Worm (Caenorhabditis elegans) whole organism, late embryonic: ENCODE data around the gene serp-1.1.
A peak's percentile ranks its signal among the peaks of the same experiment; 100 is the strongest.

Source experiments
- C08G9.2 ChIP-seq: sonication (generic microtip); optimal IDR thresholded peaks from 2 replicates; lab custom pipeline; 2016; ENCODE audit warnings: mild to moderate bottlenecking, missing genetic modification characterization, moderate library complexity, missing compliant biosample characterization
- F13H6.1 ChIP-seq: sonication (generic microtip); optimal IDR thresholded peaks from 2 replicates; lab custom pipeline; 2016; ENCODE audit warnings: missing genetic modification characterization, missing compliant biosample characterization
- K02D7.2 ChIP-seq: sonication (generic microtip); optimal IDR thresholded peaks from 2 replicates; lab custom pipeline; 2017; ENCODE audit warnings: mild to moderate bottlenecking, missing genetic modification characterization, missing compliant biosample characterization
- T23F11.4 ChIP-seq: fragments of 200-800 bp; sonication (Bioruptor generic); optimal IDR thresholded peaks from 2 replicates; lab custom pipeline; 2018; ENCODE audit warnings: mild to moderate bottlenecking, missing genetic modification characterization, missing compliant biosample characterization
- Y22D7AL.16 ChIP-seq: sonication (generic microtip); optimal IDR thresholded peaks from 2 replicates; lab custom pipeline; 2016; ENCODE audit warnings: missing genetic modification characterization, missing compliant biosample characterization
- ahr-1 ChIP-seq: sonication (generic microtip); optimal IDR thresholded peaks from 2 replicates; lab custom pipeline; 2016; ENCODE audit warnings: missing genetic modification characterization, missing compliant biosample characterization
- ceh-14 ChIP-seq: sonication (generic microtip); optimal IDR thresholded peaks from 2 replicates; lab custom pipeline; 2016; ENCODE audit warnings: missing genotype, missing genetic modification characterization, missing compliant biosample characterization
- ceh-19 ChIP-seq: fragments of 200-800 bp; sonication (Bioruptor generic); optimal IDR thresholded peaks from 2 replicates; lab custom pipeline; 2018; ENCODE audit warnings: mild to moderate bottlenecking, missing genetic modification characterization, missing compliant biosample characterization
- ceh-2 ChIP-seq: sonication (generic microtip); optimal IDR thresholded peaks from 2 replicates; lab custom pipeline; 2016; ENCODE audit warnings: missing genotype, missing genetic modification characterization, missing compliant biosample characterization
- ceh-22 ChIP-seq: sonication (generic microtip); optimal IDR thresholded peaks from 2 replicates; lab custom pipeline; 2017; ENCODE audit warnings: missing biosample characterization, missing genetic modification characterization
- ceh-24 ChIP-seq: sonication (generic microtip); optimal IDR thresholded peaks from 2 replicates; lab custom pipeline; 2016; ENCODE audit warnings: mild to moderate bottlenecking, missing genetic modification characterization, missing compliant biosample characterization
- ceh-31 ChIP-seq: sonication (generic microtip); optimal IDR thresholded peaks from 2 replicates; lab custom pipeline; 2016; ENCODE audit warnings: missing genetic modification characterization, missing compliant biosample characterization
- ceh-34 ChIP-seq: sonication (generic microtip); optimal IDR thresholded peaks from 2 replicates; lab custom pipeline; 2016; ENCODE audit warnings: mild to moderate bottlenecking, missing genetic modification characterization, missing compliant biosample characterization
- ceh-6 ChIP-seq: fragments of 200-800 bp; sonication (Bioruptor generic); optimal IDR thresholded peaks from 2 replicates; lab custom pipeline; 2018; ENCODE audit warnings: mild to moderate bottlenecking, missing genetic modification characterization, missing compliant biosample characterization
- dmd-4 ChIP-seq: sonication (generic microtip); optimal IDR thresholded peaks from 2 replicates; lab custom pipeline; 2016; ENCODE audit warnings: borderline replicate concordance, missing genetic modification characterization, missing compliant biosample characterization
- elt-2 ChIP-seq: sonication (generic microtip); optimal IDR thresholded peaks from 2 replicates; lab custom pipeline; 2016; ENCODE audit warnings: missing genetic modification reagents, missing genetic modification characterization, missing compliant biosample characterization
- elt-4 ChIP-seq: sonication (generic microtip); optimal IDR thresholded peaks from 2 replicates; lab custom pipeline; 2016; ENCODE audit warnings: missing genetic modification characterization, missing compliant biosample characterization
- ets-4 ChIP-seq: sonication (generic microtip); optimal IDR thresholded peaks from 2 replicates; lab custom pipeline; 2016; ENCODE audit warnings: missing genetic modification characterization, missing compliant biosample characterization
- eyg-1 ChIP-seq: sonication (generic microtip); optimal IDR thresholded peaks from 2 replicates; lab custom pipeline; 2016; ENCODE audit warnings: missing genotype, missing genetic modification characterization, missing compliant biosample characterization
- fkh-10 ChIP-seq: fragments of 150-350 bp; optimal IDR thresholded peaks from 2 replicates; lab custom pipeline; 2014; ENCODE audit warnings: missing biosample characterization, missing genetic modification reagents, missing genetic modification characterization
- gmeb-2 ChIP-seq: sonication (generic microtip); optimal IDR thresholded peaks from 2 replicates; lab custom pipeline; 2016; ENCODE audit warnings: missing genetic modification characterization, inconsistent platforms, missing compliant biosample characterization
- hlh-30 ChIP-seq: sonication (generic microtip); optimal IDR thresholded peaks from 2 replicates; lab custom pipeline; 2017; ENCODE audit warnings: antibody characterized with exemption, missing genetic modification characterization, missing compliant biosample characterization; ENCODE audit not compliant: insufficient read depth
- hlh-8 ChIP-seq: sonication (generic microtip); optimal IDR thresholded peaks from 2 replicates; lab custom pipeline; 2016; ENCODE audit warnings: missing genotype, missing genetic modification characterization, missing compliant biosample characterization
- lin-11 ChIP-seq: fragments of 200-800 bp; sonication (Bioruptor generic); optimal IDR thresholded peaks from 2 replicates; lab custom pipeline; 2018; ENCODE audit warnings: mild to moderate bottlenecking, missing genetic modification characterization, missing compliant biosample characterization
- madf-2 ChIP-seq: sonication (generic microtip); optimal IDR thresholded peaks from 2 replicates; lab custom pipeline; 2017; ENCODE audit warnings: missing genetic modification characterization, missing compliant biosample characterization
- nfya-1 ChIP-seq: sonication (generic microtip); optimal IDR thresholded peaks from 2 replicates; lab custom pipeline; 2017; ENCODE audit warnings: missing genetic modification characterization, mild to moderate bottlenecking, missing compliant biosample characterization, antibody characterized with exemption, moderate library complexity
- nhr-11 ChIP-seq: fragments of 150-350 bp; optimal IDR thresholded peaks from 2 replicates; lab custom pipeline; 2014; ENCODE audit warnings: missing biosample characterization, missing genetic modification characterization
- nhr-232 ChIP-seq: sonication (generic microtip); optimal IDR thresholded peaks from 2 replicates; lab custom pipeline; 2016; ENCODE audit warnings: missing genetic modification characterization, missing compliant biosample characterization
- odd-2 ChIP-seq: sonication (generic microtip); optimal IDR thresholded peaks from 2 replicates; lab custom pipeline; 2017; ENCODE audit warnings: antibody characterized with exemption, mild to moderate bottlenecking, missing genetic modification characterization, missing compliant biosample characterization
- pat-9 ChIP-seq: fragments of 200-800 bp; sonication (Bioruptor generic); optimal IDR thresholded peaks from 2 replicates; lab custom pipeline; 2018; ENCODE audit warnings: mild to moderate bottlenecking, missing genetic modification characterization, moderate library complexity, missing compliant biosample characterization
- pax-1 ChIP-seq: fragments of 150-350 bp; optimal IDR thresholded peaks from 2 replicates; lab custom pipeline; 2014; ENCODE audit warnings: missing biosample characterization, missing genetic modification characterization
- pha-2 ChIP-seq: sonication (generic microtip); optimal IDR thresholded peaks from 2 replicates; lab custom pipeline; 2017; ENCODE audit warnings: mild to moderate bottlenecking, missing genetic modification characterization, missing compliant biosample characterization
- pha-4 ChIP-seq: fragments of 150-350 bp; optimal IDR thresholded peaks from 2 replicates; lab custom pipeline; 2018; ENCODE audit warnings: missing biosample characterization, missing genetic modification reagents, missing genetic modification characterization
- pqm-1 ChIP-seq: sonication (generic microtip); optimal IDR thresholded peaks from 2 replicates; lab custom pipeline; 2016; ENCODE audit warnings: missing genetic modification characterization, missing compliant biosample characterization
- pros-1 ChIP-seq: fragments of 150-350 bp; optimal IDR thresholded peaks from 2 replicates; lab custom pipeline; 2014; ENCODE audit warnings: missing biosample characterization, missing genetic modification reagents, missing genetic modification characterization
- ref-2 ChIP-seq: sonication (generic microtip); optimal IDR thresholded peaks from 2 replicates; lab custom pipeline; 2016; ENCODE audit warnings: missing genetic modification characterization, missing compliant biosample characterization
- sdc-2 ChIP-seq: sonication (generic microtip); optimal IDR thresholded peaks from 2 replicates; lab custom pipeline; 2016; ENCODE audit warnings: missing genotype, missing genetic modification characterization, missing compliant biosample characterization
- sox-2 ChIP-seq: fragments of 200-800 bp; sonication (Bioruptor generic); IDR thresholded peaks from 2 replicates; pipeline ENCODE4 v1.3.6; 2022; ENCODE audit warnings: missing genetic modification reagents, missing genetic modification characterization, missing compliant biosample characterization
- sox-4 ChIP-seq: sonication (generic microtip); optimal IDR thresholded peaks from 2 replicates; lab custom pipeline; 2017; ENCODE audit warnings: mild to moderate bottlenecking, missing genetic modification characterization, inconsistent platforms, missing compliant biosample characterization
- tbx-2 ChIP-seq: sonication (generic microtip); optimal IDR thresholded peaks from 2 replicates; lab custom pipeline; 2016; ENCODE audit warnings: missing genetic modification characterization, missing compliant biosample characterization
- ttx-3 ChIP-seq: sonication (generic microtip); optimal IDR thresholded peaks from 2 replicates; lab custom pipeline; 2016; ENCODE audit warnings: missing genetic modification reagents, missing genetic modification characterization, missing compliant biosample characterization
- unc-42 ChIP-seq: sonication (generic microtip); optimal IDR thresholded peaks from 2 replicates; lab custom pipeline; 2016; ENCODE audit warnings: missing genotype, missing genetic modification characterization, missing compliant biosample characterization
- unc-86 ChIP-seq: sonication (generic microtip); optimal IDR thresholded peaks from 2 replicates; lab custom pipeline; 2016; ENCODE audit warnings: missing genetic modification characterization, missing compliant biosample characterization
- zip-5 ChIP-seq: sonication (generic microtip); optimal IDR thresholded peaks from 2 replicates; lab custom pipeline; 2016; ENCODE audit warnings: missing genetic modification characterization, missing compliant biosample characterization

The serp-1.1 gene

DNA sequence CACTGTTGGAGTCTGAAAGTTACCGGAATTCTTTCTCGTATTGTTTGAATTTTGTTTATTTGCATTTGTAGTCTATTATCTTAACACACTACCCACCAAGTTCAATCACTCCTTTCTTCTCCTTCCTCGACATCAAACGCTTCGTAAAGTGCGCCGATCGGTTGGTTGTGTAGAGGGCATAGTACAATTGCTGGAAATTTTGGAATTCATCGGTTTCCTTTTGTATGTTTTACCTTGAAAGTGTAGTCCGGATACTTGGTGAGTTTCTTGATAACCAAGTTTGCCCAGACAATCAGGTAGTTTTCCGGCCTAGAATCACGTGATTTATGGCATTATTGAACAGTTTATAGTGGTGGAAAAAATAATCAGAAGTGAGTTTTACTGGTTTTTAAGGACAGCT is 5.2 kb downstream of the serp-1.1 start:
- TF ChIP-seq fkh-10 (GFP tag; lab: Kevin White, UChicago) = no peak
- no peak for TF ChIP-seq ceh-14 (tag; lab: Kevin White, UChicago)
- no peak for TF ChIP-seq eyg-1 (tag; lab: Kevin White, UChicago)
- TF ChIP-seq Y22D7AL.16 = no peak
- no peak for TF ChIP-seq elt-4 (tag; lab: Kevin White, UChicago)
- no peak for TF ChIP-seq sdc-2 (tag; lab: Kevin White, UChicago)
- no peak for TF ChIP-seq pax-1 (tag; lab: Kevin White, UChicago)
- TF ChIP-seq, all 69 proteins: peak for 0

DNA sequence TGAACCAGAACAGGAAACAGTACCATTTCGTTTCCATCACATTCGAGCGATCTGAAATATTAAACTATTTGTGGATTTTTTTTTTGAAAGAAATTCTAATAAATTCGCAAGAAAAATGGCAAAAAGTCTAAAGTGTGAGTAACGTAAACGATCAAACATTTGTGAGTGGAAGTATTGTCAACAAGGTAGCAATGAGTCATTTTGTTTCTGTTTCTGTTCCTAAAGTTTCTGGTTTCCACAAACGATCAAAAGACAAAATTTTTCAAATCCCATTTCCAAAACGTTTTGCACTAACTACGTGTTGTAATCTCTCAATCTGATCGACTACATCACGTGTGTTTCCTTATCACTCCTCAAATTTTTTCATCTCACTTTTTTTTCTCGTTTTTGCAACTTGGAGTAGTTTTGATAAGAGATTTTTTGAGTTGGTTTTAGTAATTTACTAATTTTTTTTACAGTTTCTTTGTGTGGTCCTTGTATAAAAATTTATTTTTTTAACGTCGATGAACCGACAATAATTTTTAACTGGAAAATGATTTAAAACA is 6.2 kb downstream of the serp-1.1 start, which contains the start of gene F59F4.3:
Gene F59F4.3, minus strand, starts transcription at position 51 of the 545 bp plus-strand sequence.
- no peak for TF ChIP-seq gmeb-2 (tag; lab: Kevin White, UChicago)
- TF ChIP-seq pha-4 (tag; lab: Kevin White, UChicago) = no peak
- TF ChIP-seq pha-2 (tag; lab: Kevin White, UChicago) = no peak
- TF ChIP-seq tbx-2 (tag; lab: Kevin White, UChicago) = no peak
- TF ChIP-seq zip-5 = no peak

DNA sequence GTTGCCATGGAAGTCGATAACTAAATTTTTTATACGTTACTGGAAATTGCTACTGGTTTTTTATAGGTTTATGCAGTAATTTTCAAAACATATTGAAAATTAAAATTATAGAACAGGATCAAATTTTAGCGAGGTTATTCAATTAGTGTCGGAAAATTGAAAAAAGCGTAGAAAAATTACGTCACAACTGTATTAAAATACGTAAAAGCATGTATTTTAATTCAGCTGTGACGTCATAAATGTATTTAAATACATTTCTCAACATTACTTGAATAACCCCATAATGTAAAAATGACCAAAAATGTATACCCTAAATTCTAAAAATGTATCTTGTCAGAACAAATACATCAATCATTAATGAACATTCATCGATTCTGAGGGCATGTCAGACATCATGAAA is 7.5 kb downstream of the serp-1.1 start:
- no peak for TF ChIP-seq ceh-34 (tag; lab: Kevin White, UChicago)
- no peak for TF ChIP-seq hlh-30
- no peak for TF ChIP-seq dmd-4 (tag; lab: Kevin White, UChicago)
- no peak for TF ChIP-seq nfya-1 (tag; lab: Kevin White, UChicago)
- TF ChIP-seq lin-11 (tag; lab: Kevin White, UChicago) = no peak
- no peak for TF ChIP-seq odd-2 (tag; lab: Kevin White, UChicago)
- no peak for TF ChIP-seq F13H6.1 (tag; lab: Kevin White, UChicago)
- TF ChIP-seq sox-4 (tag; lab: Kevin White, UChicago) = no peak
- no peak for TF ChIP-seq unc-86
- TF ChIP-seq unc-42 = no peak
- no peak for TF ChIP-seq elt-2
- TF ChIP-seq ceh-19 (GFP tag; lab: Kevin White, UChicago) = no peak
- TF ChIP-seq ceh-22 (tag; lab: Kevin White, UChicago) = no peak
- no peak for TF ChIP-seq pat-9
- TF ChIP-seq ceh-14 (tag; lab: Kevin White, UChicago) = no peak

DNA sequence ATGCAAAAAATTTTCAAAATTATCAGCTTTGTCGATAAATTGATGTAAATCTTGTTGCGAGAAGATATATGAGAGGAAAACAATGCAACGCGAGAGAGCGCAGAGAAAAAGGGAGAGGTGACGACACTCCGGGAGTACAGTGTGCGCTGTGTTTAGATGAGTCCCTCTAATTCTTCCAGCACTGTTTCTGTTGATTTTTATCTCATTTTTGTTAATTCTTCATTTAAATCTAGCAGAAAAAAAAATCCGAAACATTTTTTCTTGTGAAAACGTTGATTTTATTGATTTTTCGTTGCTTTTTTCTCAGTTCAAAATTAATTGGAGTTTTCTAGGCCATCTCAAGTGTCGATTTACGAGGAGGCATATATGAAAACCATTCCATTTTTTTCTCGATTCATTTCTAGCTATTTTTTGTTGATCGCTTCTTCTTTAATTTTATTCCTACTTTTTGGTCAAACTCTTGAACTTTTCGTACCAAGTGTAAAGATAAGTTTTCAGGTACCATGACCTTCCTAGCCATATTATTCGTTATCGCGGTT is 8.1 kb downstream of the serp-1.1 start, which contains the start of gene acl-1:
Gene acl-1, plus strand, starts transcription at position 489 of the 539 bp plus-strand sequence.
- TF ChIP-seq T23F11.4 (GFP tag; lab: Kevin White, UChicago) (no peak), pqm-1 (tag; lab: Kevin White, UChicago) (no peak), C08G9.2 (tag; lab: Kevin White, UChicago) (peak; percentile 85), ceh-31 (tag; lab: Kevin White, UChicago) (peak; percentile 95), nhr-232 (tag; lab: Kevin White, UChicago) (no peak), Y22D7AL.16 (no peak), lin-11 (tag; lab: Kevin White, UChicago) (no peak), pax-1 (tag; lab: Kevin White, UChicago) (no peak), pros-1 (tag; lab: Kevin White, UChicago) (no peak), pha-2 (tag; lab: Kevin White, UChicago) (no peak), madf-2 (tag; lab: Kevin White, UChicago) (no peak), tbx-2 (tag; lab: Kevin White, UChicago) (peak; percentile 72), unc-86 (no peak), ceh-24 (no peak), nfya-1 (tag; lab: Kevin White, UChicago) (peak; percentile 49), ahr-1 (tag; lab: Kevin White, UChicago) (no peak), hlh-8 (tag; lab: Kevin White, UChicago) (peak; percentile 18), ets-4 (tag; lab: Kevin White, UChicago) (peak; percentile 74), hlh-30 (no peak), ref-2 (peak; percentile 65), sox-2 (GFP tag; lab: Robert Waterston, UW) (no peak), sdc-2 (tag; lab: Kevin White, UChicago) (peak; percentile 77), fkh-10 (GFP tag; lab: Kevin White, UChicago) (no peak), dmd-4 (tag; lab: Kevin White, UChicago) (no peak), ceh-2 (peak; percentile 75), nhr-11 (no peak), ttx-3 (tag; lab: Kevin White, UChicago) (no peak), sox-4 (tag; lab: Kevin White, UChicago) (no peak), elt-2 (no peak), ceh-6 (GFP tag; lab: Kevin White, UChicago) (no peak), eyg-1 (tag; lab: Kevin White, UChicago) (no peak), F13H6.1 (tag; lab: Kevin White, UChicago) (peak; percentile 44), K02D7.2 (no peak), ceh-34 (tag; lab: Kevin White, UChicago) (peak; percentile 54)
